Worm (Caenorhabditis elegans) whole organism, L2 larva: Measurements from ENCODE around the gene klp-12.

Source experiments
- F13H6.1 ChIP-seq: sonication (generic microtip); optimal IDR thresholded peaks from 2 replicates; lab custom pipeline; 2016; ENCODE audit warnings: missing genetic modification characterization, missing compliant biosample characterization
- alr-1 ChIP-seq: fragments of 150-350 bp; optimal IDR thresholded peaks from 2 replicates; lab custom pipeline; 2014; ENCODE audit warnings: missing biosample characterization, missing genetic modification characterization
- ama-1 ChIP-seq: fragments of 150-350 bp; optimal IDR thresholded peaks from 2 replicates; lab custom pipeline; 2018; ENCODE audit warnings: inconsistent platforms
- blmp-1 ChIP-seq: sonication (generic microtip); optimal IDR thresholded peaks from 2 replicates; lab custom pipeline; 2017; ENCODE audit warnings: missing genetic modification characterization, mild to moderate bottlenecking, missing compliant biosample characterization, antibody characterized with exemption, moderate library complexity; ENCODE audit not compliant: insufficient read depth
- ceh-16 ChIP-seq: fragments of 150-350 bp; optimal IDR thresholded peaks from 2 replicates; lab custom pipeline; 2014; ENCODE audit warnings: missing biosample characterization, missing genetic modification characterization
- dmd-4 ChIP-seq: sonication (generic microtip); optimal IDR thresholded peaks from 2 replicates; lab custom pipeline; 2017; ENCODE audit warnings: missing biosample characterization, missing genetic modification characterization
- egl-27 ChIP-seq: sonication (generic microtip); optimal IDR thresholded peaks from 3 replicates; lab custom pipeline; 2017; ENCODE audit warnings: missing biosample characterization, missing genetic modification reagents, missing genetic modification characterization
- elt-1 ChIP-seq: fragments of 150-350 bp; optimal IDR thresholded peaks from 2 replicates; lab custom pipeline; 2014; ENCODE audit warnings: missing biosample characterization, missing genetic modification characterization
- elt-3 ChIP-seq: sonication (generic microtip); optimal IDR thresholded peaks from 2 replicates; lab custom pipeline; 2017; ENCODE audit warnings: missing biosample characterization, missing genetic modification characterization
- lin-13 ChIP-seq: fragments of 150-350 bp; optimal IDR thresholded peaks from 2 replicates; lab custom pipeline; 2014; ENCODE audit warnings: missing biosample characterization, missing genetic modification reagents, missing genetic modification characterization
- lin-39 ChIP-seq: fragments of 150-350 bp; optimal IDR thresholded peaks from 2 replicates; lab custom pipeline; 2014; ENCODE audit warnings: missing biosample characterization, missing genetic modification reagents, missing genetic modification characterization
- lsy-2 ChIP-seq, 2 experiments: fragments of 150-350 bp in 1 of 2; sonication (generic microtip) in 1 of 2; optimal IDR thresholded peaks; 2 replicates each; lab custom pipeline; 2014 to 2017; ENCODE audit warnings: missing biosample characterization in 2 of 2, missing genetic modification characterization in 2 of 2
- mbf-1 ChIP-seq: sonication (generic microtip); optimal IDR thresholded peaks from 2 replicates; lab custom pipeline; 2017; ENCODE audit warnings: missing biosample characterization, missing genetic modification characterization
- mdl-1 ChIP-seq, 2 experiments: fragments of 150-350 bp in 1 of 2; sonication (generic microtip) in 1 of 2; optimal IDR thresholded peaks; 2 replicates each; lab custom pipeline; 2017; ENCODE audit warnings: missing biosample characterization in 2 of 2, missing genetic modification characterization in 2 of 2
- nhr-11 ChIP-seq: fragments of 150-350 bp; optimal IDR thresholded peaks from 2 replicates; lab custom pipeline; 2014; ENCODE audit warnings: missing biosample characterization, missing genetic modification characterization
- nhr-12 ChIP-seq: fragments of 150-350 bp; optimal IDR thresholded peaks from 2 replicates; lab custom pipeline; 2014; ENCODE audit warnings: missing biosample characterization, missing genetic modification characterization
- nhr-21 ChIP-seq: fragments of 150-350 bp; optimal IDR thresholded peaks from 2 replicates; lab custom pipeline; 2014; ENCODE audit warnings: missing biosample characterization, missing genetic modification characterization
- nhr-23 ChIP-seq: fragments of 150-350 bp; optimal IDR thresholded peaks from 2 replicates; lab custom pipeline; 2014; ENCODE audit warnings: missing biosample characterization, missing genetic modification reagents, missing genetic modification characterization
- nhr-237 ChIP-seq: fragments of 150-350 bp; optimal IDR thresholded peaks from 2 replicates; lab custom pipeline; 2014; ENCODE audit warnings: missing biosample characterization, missing genetic modification characterization
- nhr-6 ChIP-seq: fragments of 150-350 bp; optimal IDR thresholded peaks from 2 replicates; lab custom pipeline; 2014; ENCODE audit warnings: missing biosample characterization, missing genetic modification characterization
- nhr-77 ChIP-seq: fragments of 150-350 bp; optimal IDR thresholded peaks from 2 replicates; lab custom pipeline; 2014; ENCODE audit warnings: missing biosample characterization, missing genetic modification characterization
- peb-1 ChIP-seq: fragments of 150-350 bp; optimal IDR thresholded peaks from 2 replicates; lab custom pipeline; 2014; ENCODE audit warnings: missing biosample characterization, missing genetic modification characterization
- sem-4 ChIP-seq: fragments of 150-350 bp; optimal IDR thresholded peaks from 2 replicates; lab custom pipeline; 2014; ENCODE audit warnings: missing biosample characterization, missing genetic modification reagents, missing genetic modification characterization
- skn-1 ChIP-seq: sonication (generic microtip); optimal IDR thresholded peaks from 2 replicates; lab custom pipeline; 2017; ENCODE audit warnings: missing biosample characterization, missing genetic modification characterization
- sma-9 ChIP-seq, 2 experiments: fragments of 150-350 bp in 1 of 2; sonication (generic microtip) in 1 of 2; optimal IDR thresholded peaks; 2 replicates each; lab custom pipeline; 2014 to 2016; ENCODE audit warnings: missing genetic modification characterization in 2 of 2, mild to moderate bottlenecking in 1 of 2, missing biosample characterization in 1 of 2, missing compliant biosample characterization in 1 of 2, missing genetic modification reagents in 1 of 2, moderate library complexity in 1 of 2
- snpc-4 ChIP-seq: fragments of 150-350 bp; optimal IDR thresholded peaks from 2 replicates; lab custom pipeline; 2014; ENCODE audit warnings: missing biosample characterization, missing genetic modification characterization
- unc-39 ChIP-seq: fragments of 150-350 bp; optimal IDR thresholded peaks from 2 replicates; lab custom pipeline; 2014; ENCODE audit warnings: missing biosample characterization, missing genetic modification characterization
- unc-55 ChIP-seq: fragments of 150-350 bp; sonication (generic microtip); optimal IDR thresholded peaks from 3 replicates; lab custom pipeline; 2014; ENCODE audit warnings: missing biosample characterization, missing genetic modification reagents, missing genetic modification characterization
- zag-1 ChIP-seq: fragments of 150-350 bp; optimal IDR thresholded peaks from 2 replicates; lab custom pipeline; 2014; ENCODE audit warnings: missing biosample characterization, missing genetic modification characterization
- ztf-1 ChIP-seq: fragments of 200-800 bp; sonication (Bioruptor generic); conservative IDR thresholded peaks from 2 replicates; pipeline ENCODE4 v1.3.6; 2022; ENCODE audit warnings: missing genetic modification characterization, missing compliant biosample characterization
- ztf-11 ChIP-seq: sonication (generic microtip); optimal IDR thresholded peaks from 2 replicates; lab custom pipeline; 2017; ENCODE audit warnings: missing biosample characterization, missing genetic modification characterization
- ztf-4 ChIP-seq: fragments of 150-350 bp; optimal IDR thresholded peaks from 2 replicates; lab custom pipeline; 2014; ENCODE audit warnings: missing biosample characterization, missing genetic modification characterization

The klp-12 gene

DNA sequence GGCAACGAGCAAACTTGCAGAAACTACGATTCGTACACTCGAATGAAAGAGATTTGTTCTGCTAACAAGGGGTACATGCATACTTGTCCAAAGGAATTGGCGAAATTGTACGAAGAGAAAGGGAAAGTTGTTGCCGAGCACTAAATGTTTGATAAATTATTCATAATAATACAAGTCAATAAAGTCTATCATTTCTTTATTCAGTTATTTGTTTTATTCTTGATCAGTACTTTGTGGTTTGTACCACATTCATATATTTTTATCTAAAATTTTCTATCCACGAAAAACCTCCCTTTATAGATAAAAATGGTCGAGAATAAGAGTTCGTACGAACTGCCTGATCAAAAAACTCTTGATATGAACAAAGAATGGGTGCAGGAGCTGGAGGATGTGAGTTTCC, 39.2 kb downstream of the klp-12 start, which contains the start of gene edg-1:
TSS of gene edg-1 (plus strand) at position 301 of the 400 bp plus-strand sequence.
- TF ChIP-seq mbf-1 (tag; lab: Kevin White, UChicago) = no peak
- TF ChIP-seq peb-1 (tag; lab: Kevin White, UChicago) = no peak
- TF ChIP-seq sem-4 = no peak
- TF ChIP-seq dmd-4 = no peak
- no peak for TF ChIP-seq ztf-4 (tag; lab: Kevin White, UChicago)

DNA sequence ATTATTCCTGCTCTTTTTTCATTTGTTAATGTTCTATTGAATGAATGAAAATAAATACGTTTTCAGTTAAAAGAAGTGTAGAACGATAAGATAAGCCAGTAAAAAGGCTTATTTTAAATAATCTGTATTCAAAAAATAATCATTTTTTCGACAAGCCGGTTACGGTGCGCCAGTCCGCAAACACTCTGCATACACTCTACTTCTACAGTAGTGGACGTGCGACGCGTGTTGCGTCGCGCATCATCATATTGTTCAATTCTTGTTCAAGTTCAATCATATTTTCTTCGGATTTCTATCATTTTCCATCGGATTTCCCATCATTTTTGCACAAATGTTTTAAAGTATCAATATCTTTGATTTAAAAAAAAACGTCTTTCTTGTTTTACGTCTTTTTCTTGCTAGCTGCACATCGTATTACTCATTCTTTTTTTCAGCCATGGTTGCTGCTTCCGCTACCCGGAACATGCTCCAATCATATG, 39.7 kb downstream of the klp-12 start, which contains the start of gene B0035.18:
TSS of gene B0035.18 (plus strand) at position 429 of the 479 bp plus-strand sequence.
- no peak for TF ChIP-seq ztf-4 (tag; lab: Kevin White, UChicago)
- TF ChIP-seq ama-1 (lab: Kevin White, UChicago) = no peak
- TF ChIP-seq peb-1 (tag; lab: Kevin White, UChicago) = no peak
- TF ChIP-seq nhr-12 (tag; lab: Kevin White, UChicago) = no peak
- TF ChIP-seq skn-1 = no peak
- no peak for TF ChIP-seq unc-55
- TF ChIP-seq ceh-16 = no peak
- no peak for TF ChIP-seq lsy-2 (tag; optimal IDR thresholded peaks at IDR 0.05; lab: Kevin White, UChicago)
- TF ChIP-seq elt-3 (tag; lab: Kevin White, UChicago) = no peak
- TF ChIP-seq zag-1 (tag; lab: Kevin White, UChicago) = no peak
- TF ChIP-seq lin-39 = no peak
- TF ChIP-seq nhr-11 (tag; lab: Kevin White, UChicago) = no peak
- no peak for TF ChIP-seq lin-13
- no peak for TF ChIP-seq dmd-4
- no peak for TF ChIP-seq F13H6.1 (tag; lab: Kevin White, UChicago)
- no peak for TF ChIP-seq unc-39

DNA sequence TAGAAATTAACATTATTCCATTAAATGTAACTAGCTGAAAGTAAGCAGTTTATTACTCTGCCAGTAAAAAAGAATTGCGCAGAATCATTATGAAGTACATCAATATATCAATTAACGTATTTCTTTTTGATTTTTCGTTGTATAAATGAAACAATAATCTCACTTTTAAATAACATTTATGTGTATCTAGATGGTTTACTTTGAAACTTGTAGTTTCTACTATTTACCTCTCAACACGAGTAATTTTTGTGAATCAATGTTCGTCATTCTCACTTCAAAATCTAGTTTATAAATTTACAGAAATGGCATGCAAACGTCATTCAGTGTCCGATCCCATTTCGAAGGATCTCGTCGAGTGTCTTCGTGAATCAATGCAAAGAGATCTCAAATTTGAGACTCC, 42.5 kb downstream of the klp-12 start, which contains the start of gene gspd-1:
TSS of gene gspd-1 (plus strand) at position 301 of the 400 bp plus-strand sequence.
- TF ChIP-seq egl-27 (tag; lab: Kevin White, UChicago) (no peak), nhr-237 (tag; lab: Kevin White, UChicago) (no peak), ztf-1 (no peak), mdl-1 (tag; optimal IDR thresholded peaks at IDR 0.05; lab: Kevin White, UChicago) (no peak), ztf-11 (no peak), nhr-21 (tag; lab: Kevin White, UChicago) (no peak), nhr-6 (tag; lab: Kevin White, UChicago) (no peak), blmp-1 (tag; lab: Kevin White, UChicago) (no peak), sem-4 (no peak), zag-1 (tag; lab: Kevin White, UChicago) (no peak), unc-55 (no peak), alr-1 (tag; lab: Kevin White, UChicago) (no peak), nhr-11 (tag; lab: Kevin White, UChicago) (no peak), snpc-4 (tag; lab: Kevin White, UChicago) (no peak)

DNA sequence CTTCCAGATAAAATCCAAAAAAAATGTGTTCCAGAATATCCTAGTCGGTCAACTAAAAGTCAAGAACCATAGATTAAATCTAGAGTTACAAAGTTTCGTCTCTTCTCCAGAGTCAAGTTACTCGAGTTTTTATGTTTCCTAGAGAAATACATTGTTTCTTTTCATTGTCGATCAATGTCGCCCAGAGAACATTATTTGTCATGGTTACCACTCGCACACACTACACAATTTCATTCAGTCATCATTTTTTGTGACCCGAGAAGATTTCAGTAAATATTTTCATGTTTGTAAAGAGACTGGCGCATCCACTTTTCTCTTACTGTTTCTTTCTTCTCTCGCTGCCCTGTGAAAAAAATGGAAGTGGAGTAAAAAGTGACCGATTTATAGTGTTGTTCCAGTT, 43.0 kb downstream of the klp-12 start:
- no peak for TF ChIP-seq lsy-2 (tag; optimal IDR thresholded peaks at IDR 0.05; lab: Kevin White, UChicago)
- TF ChIP-seq dmd-4 = no peak

DNA sequence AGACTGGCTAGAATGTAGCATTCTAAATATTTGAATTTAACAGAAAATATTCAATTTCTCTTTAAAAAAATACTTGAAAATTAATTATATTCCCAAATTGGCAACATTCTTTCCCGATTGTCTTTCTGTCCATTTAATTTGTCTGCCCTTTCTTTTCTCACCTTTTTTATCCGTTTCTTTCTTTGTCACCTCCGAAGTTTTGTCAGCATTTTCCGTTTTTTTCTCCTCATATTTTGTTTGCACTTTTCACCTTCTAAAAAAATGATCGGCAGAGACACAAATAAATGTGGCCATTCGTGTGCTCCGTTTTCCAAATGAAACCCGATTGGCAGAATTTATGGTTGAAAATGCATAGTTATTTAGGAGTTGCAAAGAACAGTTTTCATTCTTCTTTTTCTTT, 43.6 kb downstream of the klp-12 start:
- TF ChIP-seq nhr-23 (tag; lab: Kevin White, UChicago) = no peak
- TF ChIP-seq nhr-77 = no peak
- peak in 1 of 2 experiments; percentile 0 for TF ChIP-seq lsy-2 (tag; optimal IDR thresholded peaks at IDR 0.05; lab: Kevin White, UChicago)
- no peak for TF ChIP-seq dmd-4
- no peak for TF ChIP-seq mdl-1 (tag; optimal IDR thresholded peaks at IDR 0.05; lab: Kevin White, UChicago)

DNA sequence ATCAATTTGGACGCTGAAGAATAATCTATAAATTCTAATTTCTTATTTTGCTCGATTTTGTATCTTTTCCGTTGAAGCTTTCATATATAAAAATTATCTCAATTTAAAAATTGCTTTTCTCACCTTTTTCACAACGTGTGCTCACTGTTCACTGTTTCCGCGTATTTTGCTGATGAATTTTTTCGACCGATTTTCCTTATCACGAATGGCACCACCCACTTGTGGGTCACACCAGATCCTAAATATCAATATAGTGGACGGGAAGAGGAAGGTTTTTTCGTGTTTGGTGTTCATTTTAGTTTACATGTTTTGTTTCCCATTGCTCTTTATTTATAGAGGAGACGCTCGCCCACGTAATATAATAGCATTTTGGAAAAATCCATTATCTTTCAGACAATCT, 44.0 kb downstream of the klp-12 start:
- TF ChIP-seq blmp-1 (tag; lab: Kevin White, UChicago) (no peak), elt-1 (tag; lab: Kevin White, UChicago) (no peak), nhr-237 (tag; lab: Kevin White, UChicago) (no peak), nhr-23 (tag; lab: Kevin White, UChicago) (no peak), sma-9 (GFP tag; optimal IDR thresholded peaks at IDR 0.05; lab: Kevin White, UChicago) (no peak), sma-9 (tag; optimal IDR thresholded peaks at IDR 0.05; lab: Kevin White, UChicago) (no peak)
- TF ChIP-seq, all 48 proteins: peak for 0
